Worm (Caenorhabditis elegans) whole organism, late embryonic: ENCODE data around the gene vav-1.
A peak's percentile ranks its signal among the peaks of the same experiment; 100 is the strongest.

Source experiments
- C38D4.7 ChIP-seq: fragments of 200-800 bp; sonication (Bioruptor generic); optimal IDR thresholded peaks from 2 replicates; lab custom pipeline; 2018; ENCODE audit warnings: mild to moderate bottlenecking, missing genetic modification characterization, moderate library complexity, missing compliant biosample characterization
- K09A11.1 ChIP-seq: sonication (generic microtip); optimal IDR thresholded peaks from 2 replicates; lab custom pipeline; 2017; ENCODE audit warnings: antibody characterized with exemption, mild to moderate bottlenecking, missing genetic modification characterization, missing compliant biosample characterization; ENCODE audit not compliant: insufficient read depth
- T23F11.4 ChIP-seq: fragments of 200-800 bp; sonication (Bioruptor generic); optimal IDR thresholded peaks from 2 replicates; lab custom pipeline; 2018; ENCODE audit warnings: mild to moderate bottlenecking, missing genetic modification characterization, missing compliant biosample characterization
- Y22D7AL.16 ChIP-seq: sonication (generic microtip); optimal IDR thresholded peaks from 2 replicates; lab custom pipeline; 2016; ENCODE audit warnings: missing genetic modification characterization, missing compliant biosample characterization
- ceh-18 ChIP-seq: sonication (generic microtip); optimal IDR thresholded peaks from 2 replicates; lab custom pipeline; 2016; ENCODE audit warnings: missing genetic modification characterization, missing compliant biosample characterization
- ceh-19 ChIP-seq: fragments of 200-800 bp; sonication (Bioruptor generic); optimal IDR thresholded peaks from 2 replicates; lab custom pipeline; 2018; ENCODE audit warnings: mild to moderate bottlenecking, missing genetic modification characterization, missing compliant biosample characterization
- ceh-2 ChIP-seq: sonication (generic microtip); optimal IDR thresholded peaks from 2 replicates; lab custom pipeline; 2016; ENCODE audit warnings: missing genotype, missing genetic modification characterization, missing compliant biosample characterization
- ceh-30 ChIP-seq: fragments of 150-350 bp; optimal IDR thresholded peaks from 2 replicates; lab custom pipeline; 2014; ENCODE audit warnings: missing biosample characterization, missing genetic modification characterization
- ceh-31 ChIP-seq: sonication (generic microtip); optimal IDR thresholded peaks from 2 replicates; lab custom pipeline; 2016; ENCODE audit warnings: missing genetic modification characterization, missing compliant biosample characterization
- ceh-34 ChIP-seq: sonication (generic microtip); optimal IDR thresholded peaks from 2 replicates; lab custom pipeline; 2016; ENCODE audit warnings: mild to moderate bottlenecking, missing genetic modification characterization, missing compliant biosample characterization
- ceh-48 ChIP-seq: sonication (generic microtip); optimal IDR thresholded peaks from 2 replicates; lab custom pipeline; 2016; ENCODE audit warnings: missing genetic modification characterization, inconsistent platforms, missing compliant biosample characterization
- ceh-6 ChIP-seq: fragments of 200-800 bp; sonication (Bioruptor generic); optimal IDR thresholded peaks from 2 replicates; lab custom pipeline; 2018; ENCODE audit warnings: mild to moderate bottlenecking, missing genetic modification characterization, missing compliant biosample characterization
- ceh-9 ChIP-seq: sonication (generic microtip); optimal IDR thresholded peaks from 2 replicates; lab custom pipeline; 2016; ENCODE audit warnings: mild to moderate bottlenecking, missing genetic modification characterization, inconsistent platforms, missing compliant biosample characterization
- che-1 ChIP-seq: sonication (generic microtip); optimal IDR thresholded peaks from 2 replicates; lab custom pipeline; 2016; ENCODE audit warnings: mild to moderate bottlenecking, missing genetic modification characterization, missing compliant biosample characterization
- dmd-4 ChIP-seq: sonication (generic microtip); optimal IDR thresholded peaks from 2 replicates; lab custom pipeline; 2016; ENCODE audit warnings: borderline replicate concordance, missing genetic modification characterization, missing compliant biosample characterization
- elt-2 ChIP-seq: sonication (generic microtip); optimal IDR thresholded peaks from 2 replicates; lab custom pipeline; 2016; ENCODE audit warnings: missing genetic modification reagents, missing genetic modification characterization, missing compliant biosample characterization
- elt-4 ChIP-seq: sonication (generic microtip); optimal IDR thresholded peaks from 2 replicates; lab custom pipeline; 2016; ENCODE audit warnings: missing genetic modification characterization, missing compliant biosample characterization
- fkh-6 ChIP-seq: sonication (generic microtip); optimal IDR thresholded peaks from 2 replicates; lab custom pipeline; 2016; ENCODE audit warnings: missing genetic modification characterization, missing compliant biosample characterization
- hlh-13 ChIP-seq: fragments of 200-800 bp; sonication (Bioruptor generic); optimal IDR thresholded peaks from 2 replicates; lab custom pipeline; 2018; ENCODE audit warnings: mild to moderate bottlenecking, missing genetic modification characterization, missing compliant biosample characterization
- hlh-30 ChIP-seq: sonication (generic microtip); optimal IDR thresholded peaks from 2 replicates; lab custom pipeline; 2017; ENCODE audit warnings: antibody characterized with exemption, missing genetic modification characterization, missing compliant biosample characterization; ENCODE audit not compliant: insufficient read depth
- hlh-6 ChIP-seq: sonication (generic microtip); optimal IDR thresholded peaks from 2 replicates; lab custom pipeline; 2016; ENCODE audit warnings: missing genotype, missing genetic modification characterization, missing compliant biosample characterization
- hlh-8 ChIP-seq: sonication (generic microtip); optimal IDR thresholded peaks from 2 replicates; lab custom pipeline; 2016; ENCODE audit warnings: missing genotype, missing genetic modification characterization, missing compliant biosample characterization
- lim-6 ChIP-seq: sonication (generic microtip); optimal IDR thresholded peaks from 2 replicates; lab custom pipeline; 2016; ENCODE audit warnings: missing genetic modification characterization, missing compliant biosample characterization
- madf-2 ChIP-seq: sonication (generic microtip); optimal IDR thresholded peaks from 2 replicates; lab custom pipeline; 2017; ENCODE audit warnings: missing genetic modification characterization, missing compliant biosample characterization
- nfya-1 ChIP-seq: sonication (generic microtip); optimal IDR thresholded peaks from 2 replicates; lab custom pipeline; 2017; ENCODE audit warnings: missing genetic modification characterization, mild to moderate bottlenecking, missing compliant biosample characterization, antibody characterized with exemption, moderate library complexity
- npax-4 ChIP-seq: sonication (generic microtip); optimal IDR thresholded peaks from 2 replicates; lab custom pipeline; 2016; ENCODE audit warnings: missing genetic modification characterization, missing compliant biosample characterization
- pat-9 ChIP-seq: fragments of 200-800 bp; sonication (Bioruptor generic); optimal IDR thresholded peaks from 2 replicates; lab custom pipeline; 2018; ENCODE audit warnings: mild to moderate bottlenecking, missing genetic modification characterization, moderate library complexity, missing compliant biosample characterization
- pax-1 ChIP-seq: fragments of 150-350 bp; optimal IDR thresholded peaks from 2 replicates; lab custom pipeline; 2014; ENCODE audit warnings: missing biosample characterization, missing genetic modification characterization
- pha-2 ChIP-seq: sonication (generic microtip); optimal IDR thresholded peaks from 2 replicates; lab custom pipeline; 2017; ENCODE audit warnings: mild to moderate bottlenecking, missing genetic modification characterization, missing compliant biosample characterization
- pha-4 ChIP-seq: fragments of 150-350 bp; optimal IDR thresholded peaks from 2 replicates; lab custom pipeline; 2018; ENCODE audit warnings: missing biosample characterization, missing genetic modification reagents, missing genetic modification characterization
- pqm-1 ChIP-seq: sonication (generic microtip); optimal IDR thresholded peaks from 2 replicates; lab custom pipeline; 2016; ENCODE audit warnings: missing genetic modification characterization, missing compliant biosample characterization
- ref-2 ChIP-seq: sonication (generic microtip); optimal IDR thresholded peaks from 2 replicates; lab custom pipeline; 2016; ENCODE audit warnings: missing genetic modification characterization, missing compliant biosample characterization
- rnt-1 ChIP-seq: sonication (generic microtip); optimal IDR thresholded peaks from 2 replicates; lab custom pipeline; 2016; ENCODE audit warnings: missing genetic modification characterization, missing compliant biosample characterization
- sdc-2 ChIP-seq: sonication (generic microtip); optimal IDR thresholded peaks from 2 replicates; lab custom pipeline; 2016; ENCODE audit warnings: missing genotype, missing genetic modification characterization, missing compliant biosample characterization
- sox-2 ChIP-seq: fragments of 200-800 bp; sonication (Bioruptor generic); IDR thresholded peaks from 2 replicates; pipeline ENCODE4 v1.3.6; 2022; ENCODE audit warnings: missing genetic modification reagents, missing genetic modification characterization, missing compliant biosample characterization
- sox-4 ChIP-seq: sonication (generic microtip); optimal IDR thresholded peaks from 2 replicates; lab custom pipeline; 2017; ENCODE audit warnings: mild to moderate bottlenecking, missing genetic modification characterization, inconsistent platforms, missing compliant biosample characterization
- tbx-2 ChIP-seq: sonication (generic microtip); optimal IDR thresholded peaks from 2 replicates; lab custom pipeline; 2016; ENCODE audit warnings: missing genetic modification characterization, missing compliant biosample characterization
- ttx-3 ChIP-seq: sonication (generic microtip); optimal IDR thresholded peaks from 2 replicates; lab custom pipeline; 2016; ENCODE audit warnings: missing genetic modification reagents, missing genetic modification characterization, missing compliant biosample characterization
- unc-42 ChIP-seq: sonication (generic microtip); optimal IDR thresholded peaks from 2 replicates; lab custom pipeline; 2016; ENCODE audit warnings: missing genotype, missing genetic modification characterization, missing compliant biosample characterization
- unc-55 ChIP-seq: sonication (generic microtip); optimal IDR thresholded peaks from 2 replicates; lab custom pipeline; 2017; ENCODE audit warnings: missing biosample characterization, missing genetic modification reagents, missing genetic modification characterization
- zip-5 ChIP-seq: sonication (generic microtip); optimal IDR thresholded peaks from 2 replicates; lab custom pipeline; 2016; ENCODE audit warnings: missing genetic modification characterization, missing compliant biosample characterization
- ztf-16 ChIP-seq: sonication (generic microtip); optimal IDR thresholded peaks from 2 replicates; lab custom pipeline; 2017; ENCODE audit warnings: missing genetic modification characterization, missing compliant biosample characterization

Gene vav-1

DNA sequence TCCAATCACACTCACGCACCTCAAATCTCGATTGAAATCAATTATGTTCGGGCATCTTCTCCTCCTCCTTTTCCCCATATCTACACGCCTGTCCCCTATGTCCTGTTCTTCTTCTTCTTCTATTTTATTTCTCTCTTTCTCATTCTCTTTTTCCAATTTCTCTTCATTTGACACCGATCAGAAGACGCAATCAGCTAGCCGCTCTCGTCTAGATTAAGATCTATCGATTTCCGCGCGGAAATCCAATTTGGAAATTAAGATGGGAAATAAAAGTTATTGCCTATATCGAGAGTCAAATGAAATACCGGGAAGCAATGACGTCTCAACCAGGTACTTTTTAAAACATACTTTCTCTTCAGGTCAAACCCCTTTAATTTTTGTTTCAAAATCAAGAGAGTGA lies 3.5 kb downstream of the vav-1 start:
- TF ChIP-seq ceh-19 (GFP tag; lab: Kevin White, UChicago) = no peak
- no peak for TF ChIP-seq npax-4 (tag; lab: Kevin White, UChicago)
- TF ChIP-seq unc-55 (GFP tag; lab: Kevin White, UChicago) = peak; percentile 19
- TF ChIP-seq rnt-1 = peak; percentile 73
- TF ChIP-seq K09A11.1 (tag; lab: Kevin White, UChicago) = no peak

DNA sequence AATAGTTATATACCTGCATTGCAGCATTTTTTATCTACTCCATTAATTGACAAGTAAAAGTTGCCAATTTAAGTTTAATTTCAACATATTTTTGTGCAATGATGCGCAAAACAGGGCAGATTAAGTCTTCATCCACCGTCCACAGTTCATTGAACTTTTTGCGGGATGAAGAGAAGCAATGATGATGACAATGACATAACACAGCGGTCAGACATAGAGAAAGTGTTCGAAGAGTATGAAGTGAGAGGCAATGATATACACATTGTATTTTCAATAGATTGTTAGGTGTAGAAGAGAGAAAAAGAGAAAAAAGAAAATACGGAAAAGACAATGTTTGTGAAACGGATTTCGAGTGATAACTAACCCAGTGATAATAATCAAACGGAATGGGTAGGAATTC lies 5.0 kb downstream of the vav-1 start:
- no peak for TF ChIP-seq ref-2
- TF ChIP-seq ceh-30 (tag; lab: Kevin White, UChicago) = no peak
- TF ChIP-seq zip-5 (tag; lab: Kevin White, UChicago) = no peak
- no peak for TF ChIP-seq rnt-1
- TF ChIP-seq pha-2 = no peak
- TF ChIP-seq ttx-3 (tag; lab: Kevin White, UChicago) = no peak
- no peak for TF ChIP-seq dmd-4 (tag; lab: Kevin White, UChicago)
- TF ChIP-seq elt-4 (tag; lab: Kevin White, UChicago) = no peak
- TF ChIP-seq madf-2 (tag; lab: Kevin White, UChicago) = no peak

- TF ChIP-seq ceh-6 (no peak), elt-2 (tag; lab: Kevin White, UChicago) (peak; percentile 57), sox-4 (tag; lab: Kevin White, UChicago) (no peak), rnt-1 (no peak), hlh-30 (tag; lab: Kevin White, UChicago) (peak; percentile 32), sox-2 (GFP tag; lab: Robert Waterston, UW) (no peak), fkh-6 (tag; lab: Kevin White, UChicago) (no peak), sdc-2 (peak; percentile 73), tbx-2 (tag; lab: Kevin White, UChicago) (peak; percentile 62), ceh-48 (no peak), ceh-31 (peak; percentile 61), ztf-16 (tag; lab: Kevin White, UChicago) (peak; percentile 31), nfya-1 (peak; percentile 46), pha-2 (peak; percentile 60), ref-2 (peak; percentile 52), unc-55 (GFP tag; lab: Kevin White, UChicago) (peak; percentile 32), pax-1 (tag; lab: Kevin White, UChicago) (peak; percentile 1), T23F11.4 (GFP tag; lab: Kevin White, UChicago) (peak; percentile 18), ceh-34 (tag; lab: Kevin White, UChicago) (peak; percentile 10), ceh-18 (peak; percentile 11), C38D4.7 (GFP tag; lab: Kevin White, UChicago) (no peak), che-1 (peak; percentile 60), ceh-19 (GFP tag; lab: Kevin White, UChicago) (peak; percentile 1)
Observed at ce11 chrX:9225273-9225672, 6.7 kb downstream of the vav-1 start.

ce11 chrX:9213873-9214341 lies 18.0 kb downstream of the vav-1 start, which contains the start of gene C35B8.3:
Gene C35B8.3 (plus strand): TSS chrX:9213923.
- peak; percentile 88 for TF ChIP-seq elt-2 (tag; lab: Kevin White, UChicago)
- TF ChIP-seq pqm-1 (tag; lab: Kevin White, UChicago) = no peak

- TF ChIP-seq unc-55 (GFP tag; lab: Kevin White, UChicago) = no peak
- TF ChIP-seq Y22D7AL.16 = no peak
- TF ChIP-seq ceh-6 = no peak
- no peak for TF ChIP-seq che-1
- TF ChIP-seq unc-42 (tag; lab: Kevin White, UChicago) = no peak
- TF ChIP-seq pha-4 (tag; lab: Kevin White, UChicago) = no peak
- TF ChIP-seq hlh-6 (tag; lab: Kevin White, UChicago) = no peak
- TF ChIP-seq ceh-9 (tag; lab: Kevin White, UChicago) = no peak
- TF ChIP-seq hlh-8 = no peak
- TF ChIP-seq ceh-2 (tag; lab: Kevin White, UChicago) = no peak
- TF ChIP-seq hlh-13 = no peak
- TF ChIP-seq ceh-30 (tag; lab: Kevin White, UChicago) = no peak
- TF ChIP-seq C38D4.7 (GFP tag; lab: Kevin White, UChicago) = no peak
- no peak for TF ChIP-seq hlh-30 (tag; lab: Kevin White, UChicago)
- no peak for TF ChIP-seq npax-4 (tag; lab: Kevin White, UChicago)
- no peak for TF ChIP-seq lim-6 (tag; lab: Kevin White, UChicago)
- TF ChIP-seq pat-9 (tag; lab: Kevin White, UChicago) = no peak
Observed at ce11 chrX:9212675-9213074, 19.3 kb downstream of the vav-1 start.
